Fruit fly (Drosophila melanogaster): Measurements from ENCODE around the gene Spag1.

Spag1 gene

DNA sequence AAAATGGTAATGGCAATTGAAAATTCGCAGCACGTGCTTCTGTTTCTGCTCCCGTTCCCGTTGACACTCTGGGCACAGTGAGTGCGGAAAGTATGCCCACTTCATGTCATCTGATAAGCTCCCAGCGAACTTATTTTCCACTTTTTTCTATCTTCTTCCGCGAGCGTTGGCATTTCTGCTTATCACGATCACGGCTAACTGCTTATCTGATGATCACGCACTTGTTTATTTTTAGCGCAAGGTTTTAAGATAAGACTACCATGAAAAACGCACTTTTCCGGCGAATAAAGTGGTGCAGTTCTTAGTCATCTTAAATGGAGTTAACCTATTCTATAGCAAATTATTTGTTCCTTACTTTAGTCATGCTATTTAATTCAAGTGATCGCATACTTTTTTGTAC lies 10.2 kb upstream of the Spag1 start:
- no peak for TF ChIP-seq zf30C (GFP tag; optimal IDR thresholded peaks at IDR 0.05)
- TF ChIP-seq prd (optimal IDR thresholded peaks at IDR 0.05): no peak
- peak; percentile 46; the same call in 1 of the 3 replicates for TF ChIP-seq prd (GFP tag; IDR thresholded peaks at IDR 0.05)
- TF ChIP-seq CG31224 (GFP tag; IDR thresholded peaks at IDR 0.05): no peak
- peak; percentile 15 for TF ChIP-seq Antp (GFP tag; optimal IDR thresholded peaks at IDR 0.05)
- no peak for TF ChIP-seq CG34224 (GFP tag; IDR thresholded peaks at IDR 0.05; ENCODE audit: partially characterized antibody)
- no peak for TF ChIP-seq Nf-YB (GFP tag; optimal IDR thresholded peaks at IDR 0.05)
- TF ChIP-seq bab2 (GFP tag; optimal IDR thresholded peaks at IDR 0.05): peak; percentile 48
- no peak for TF ChIP-seq CG2116 (GFP tag; optimal IDR thresholded peaks at IDR 0.05)
- no peak for TF ChIP-seq trem (tag; optimal IDR thresholded peaks at IDR 0.05)
- no peak for TF ChIP-seq Dip2 (GFP tag; IDR thresholded peaks at IDR 0.05)
- TF ChIP-seq Nf-YC (tag; optimal IDR thresholded peaks at IDR 0.05): no peak
- TF ChIP-seq CG1233 (GFP tag; optimal IDR thresholded peaks at IDR 0.05): peak; percentile 57
- TF ChIP-seq dan (GFP tag; IDR thresholded peaks at IDR 0.05): no peak
- TF ChIP-seq Dref (GFP tag; IDR thresholded peaks at IDR 0.05): no peak
- TF ChIP-seq Elba2 (GFP tag; optimal IDR thresholded peaks at IDR 0.05): no peak
- TF ChIP-seq CG5245 (GFP tag; optimal IDR thresholded peaks at IDR 0.05): no peak
- no peak for TF ChIP-seq ro (GFP tag; IDR thresholded peaks at IDR 0.05)
- TF ChIP-seq E2f2 (GFP tag; IDR thresholded peaks at IDR 0.05): no peak
- no peak for TF ChIP-seq CG17328 (GFP tag; IDR thresholded peaks at IDR 0.05)
- peak; percentile 48 for TF ChIP-seq BtbVII (GFP tag; optimal IDR thresholded peaks at IDR 0.05)
- TF ChIP-seq Dfd (GFP tag; optimal IDR thresholded peaks at IDR 0.05): no peak
- TF ChIP-seq kay (GFP tag; optimal IDR thresholded peaks at IDR 0.05): no peak
- TF ChIP-seq corto (GFP tag; optimal IDR thresholded peaks at IDR 0.05): no peak
- TF ChIP-seq da (GFP tag; optimal IDR thresholded peaks at IDR 0.05): no peak
- peak; percentile 30 for TF ChIP-seq exex (tag; optimal IDR thresholded peaks at IDR 0.05)
- no peak for TF ChIP-seq Sin3A (optimal IDR thresholded peaks at IDR 0.05)
- TF ChIP-seq Gsc (GFP tag; IDR thresholded peaks at IDR 0.05): no peak
- TF ChIP-seq sd (tag; optimal IDR thresholded peaks at IDR 0.05): peak; percentile 16
- TF ChIP-seq ken (GFP tag; IDR thresholded peaks at IDR 0.05): no peak
- TF ChIP-seq Abd-B (GFP tag; optimal IDR thresholded peaks at IDR 0.05): no peak
- peak; percentile 32 for TF ChIP-seq CG12769 (tag; optimal IDR thresholded peaks at IDR 0.05)
- no peak for TF ChIP-seq HmgD (GFP tag; optimal IDR thresholded peaks at IDR 0.05)
- TF ChIP-seq az2 (GFP tag; optimal IDR thresholded peaks at IDR 0.05): peak; percentile 39
- no peak for TF ChIP-seq CG7963 (GFP tag; IDR thresholded peaks at IDR 0.05; ENCODE audit: partially characterized antibody)
- no peak for TF ChIP-seq tup (GFP tag; optimal IDR thresholded peaks at IDR 0.05)
- TF ChIP-seq tap (tag; optimal IDR thresholded peaks at IDR 0.05): no peak
- no peak for TF ChIP-seq Stat92E (GFP tag; optimal IDR thresholded peaks at IDR 0.05)
- no peak for TF ChIP-seq CG32767 (GFP tag; IDR thresholded peaks at IDR 0.05)
- TF ChIP-seq nmo (GFP tag; optimal IDR thresholded peaks at IDR 0.05): peak; percentile 65
- TF ChIP-seq jigr1 (GFP tag; IDR thresholded peaks at IDR 0.05): no peak
- no peak for TF ChIP-seq CG32772 (GFP tag; IDR thresholded peaks at IDR 0.05)
- no peak for TF ChIP-seq disco-r (GFP tag; optimal IDR thresholded peaks at IDR 0.05)
- peak; percentile 39 for TF ChIP-seq NfI (GFP tag; optimal IDR thresholded peaks at IDR 0.05)
- no peak for TF ChIP-seq pita (GFP tag; optimal IDR thresholded peaks at IDR 0.05)
- no peak for TF ChIP-seq Nf-YA (GFP tag; IDR thresholded peaks at IDR 0.05)
- no peak for TF ChIP-seq CG15696 (tag; optimal IDR thresholded peaks at IDR 0.05)
- peak; percentile 46 for TF ChIP-seq slbo (GFP tag; IDR thresholded peaks at IDR 0.05)
- peak; percentile 1 for TF ChIP-seq CG3407 (GFP tag; optimal IDR thresholded peaks at IDR 0.05)
- no peak for TF ChIP-seq CG10959 (GFP tag; IDR thresholded peaks at IDR 0.05)
- TF ChIP-seq CG7357 (GFP tag; IDR thresholded peaks at IDR 0.05): no peak
- peak; percentile 35 for TF ChIP-seq CG8924 (tag; optimal IDR thresholded peaks at IDR 0.05)
- no peak for TF ChIP-seq vnd (GFP tag; IDR thresholded peaks at IDR 0.05; ENCODE audit: partially characterized antibody)
